Worm (Caenorhabditis elegans): ENCODE data around the gene C17C3.1.

DNA sequence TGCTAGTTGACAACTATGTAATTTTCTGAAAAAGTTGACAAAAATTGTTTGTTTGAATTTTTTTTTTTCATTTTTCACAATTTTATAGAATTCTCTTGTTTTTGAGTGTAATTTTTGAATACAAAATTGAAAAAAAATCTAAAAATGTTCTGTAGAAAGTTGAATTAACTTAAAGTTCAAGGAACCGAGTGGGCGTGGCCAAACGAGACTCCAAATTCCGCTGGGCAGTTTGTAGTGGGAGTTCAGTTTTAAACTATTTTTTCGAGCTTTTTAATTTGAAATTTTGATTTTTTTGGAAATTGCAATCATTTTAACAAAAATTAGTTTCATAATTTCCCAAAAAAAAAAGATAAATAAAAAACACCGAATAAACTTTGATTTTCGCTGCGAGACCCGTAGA is 33.3 kb upstream of the C17C3.1 start:
- TF ChIP-seq F49E8.2 (tag; optimal IDR thresholded peaks at IDR 0.05; ENCODE audit: insufficient read depth) (no peak), let-607 (tag; optimal IDR thresholded peaks at IDR 0.05) (no peak), athp-1 (tag; optimal IDR thresholded peaks at IDR 0.05) (no peak), cebp-2 (GFP tag; IDR thresholded peaks at IDR 0.05) (no peak)
